Fruit fly (Drosophila melanogaster) whole organism, embryonic: ENCODE data around the gene SCCRO.
A peak's percentile ranks its signal among the peaks of the same experiment; 100 is the strongest.

Source experiments
- Blimp-1 ChIP-seq: fragments of 200-800 bp; sonication (Bioruptor generic); optimal IDR thresholded peaks from 3 replicates; lab custom pipeline; 2018; ENCODE audit warnings: missing biosample characterization, missing genetic modification characterization, mild to moderate bottlenecking, moderate library complexity, missing genetic modification reagents
- Bteb2 ChIP-seq: fragments of 200-800 bp; sonication (Bioruptor generic); optimal IDR thresholded peaks from 2 replicates; lab custom pipeline; 2016; ENCODE audit warnings: missing biosample characterization, missing genetic modification characterization
- CG10147 ChIP-seq: fragments of 200-800 bp; sonication (Bioruptor generic); optimal IDR thresholded peaks from 2 replicates; lab custom pipeline; 2019; ENCODE audit warnings: missing biosample characterization, mild to moderate bottlenecking, missing genetic modification characterization, moderate library complexity
- CG1024 ChIP-seq: fragments of 200-800 bp; sonication (Bioruptor generic); IDR thresholded peaks from 2 replicates; pipeline ENCODE4 v1.3.6; 2022; ENCODE audit warnings: missing biosample characterization, missing genetic modification characterization
- CG10267 ChIP-seq: fragments of 200-800 bp; sonication (Bioruptor generic); optimal IDR thresholded peaks from 2 replicates; lab custom pipeline; 2018; ENCODE audit warnings: missing biosample characterization, mild to moderate bottlenecking, missing genetic modification characterization, moderate library complexity
- CG10462 ChIP-seq: fragments of 200-800 bp; sonication (Bioruptor generic); optimal IDR thresholded peaks from 2 replicates; lab custom pipeline; 2016; ENCODE audit warnings: missing biosample characterization, missing genetic modification characterization
- CG11504 ChIP-seq: fragments of 200-800 bp; sonication (Bioruptor generic); optimal IDR thresholded peaks from 3 replicates; lab custom pipeline; 2019; ENCODE audit warnings: missing biosample characterization, mild to moderate bottlenecking, missing genetic modification characterization, moderate library complexity
- CG12769 ChIP-seq: fragments of 200-800 bp; sonication (Bioruptor generic); optimal IDR thresholded peaks from 2 replicates; lab custom pipeline; 2019; ENCODE audit warnings: missing biosample characterization, mild to moderate bottlenecking, missing genetic modification characterization, moderate library complexity
- CG13624 ChIP-seq: fragments of 200-800 bp; sonication (Bioruptor generic); optimal IDR thresholded peaks from 2 replicates; lab custom pipeline; 2016; ENCODE audit warnings: missing biosample characterization, missing genetic modification characterization
- CG14050 ChIP-seq: fragments of 200-800 bp; sonication (Bioruptor generic); IDR thresholded peaks from 3 replicates; pipeline ENCODE4 v1.3.6; 2022; ENCODE audit warnings: missing biosample characterization, missing genetic modification characterization
- CG17359 ChIP-seq: fragments of 200-800 bp; sonication (Bioruptor generic); optimal IDR thresholded peaks from 3 replicates; lab custom pipeline; 2018; ENCODE audit warnings: missing biosample characterization, mild to moderate bottlenecking, missing genetic modification characterization, moderate library complexity
- CG1792 ChIP-seq: fragments of 200-800 bp; sonication (Bioruptor generic); optimal IDR thresholded peaks from 2 replicates; lab custom pipeline; 2016; ENCODE audit warnings: missing biosample characterization, missing genetic modification characterization
- CG2120 ChIP-seq: fragments of 200-800 bp; sonication (Bioruptor generic); optimal IDR thresholded peaks from 3 replicates; lab custom pipeline; 2016; ENCODE audit warnings: missing biosample characterization, missing genetic modification characterization
- CG2875 ChIP-seq: fragments of 200-800 bp; sonication (Bioruptor generic); optimal IDR thresholded peaks from 2 replicates; lab custom pipeline; 2017; ENCODE audit warnings: missing biosample characterization, mild to moderate bottlenecking, missing genetic modification characterization, missing genetic modification reagents
- CG30431 ChIP-seq: fragments of 200-800 bp; sonication (Bioruptor generic); optimal IDR thresholded peaks from 2 replicates; lab custom pipeline; 2017; ENCODE audit warnings: missing biosample characterization, missing genetic modification characterization
- CG31365 ChIP-seq: fragments of 200-800 bp; sonication (Bioruptor generic); optimal IDR thresholded peaks from 2 replicates; lab custom pipeline; 2018; ENCODE audit warnings: missing biosample characterization, mild to moderate bottlenecking, missing genetic modification characterization
- CG3163 ChIP-seq: fragments of 200-800 bp; sonication (Bioruptor generic); optimal IDR thresholded peaks from 3 replicates; lab custom pipeline; 2016; ENCODE audit warnings: missing biosample characterization, missing genetic modification characterization
- CG34422 ChIP-seq: fragments of 200-800 bp; sonication (Bioruptor generic); IDR thresholded peaks from 3 replicates; pipeline ENCODE4 v1.3.6; 2022; ENCODE audit warnings: missing biosample characterization, missing genetic modification characterization
- CG6654 ChIP-seq: fragments of 200-800 bp; sonication (Bioruptor generic); optimal IDR thresholded peaks from 2 replicates; lab custom pipeline; 2017; ENCODE audit warnings: missing biosample characterization, mild to moderate bottlenecking, missing genetic modification characterization
- CG6813 ChIP-seq: fragments of 200-800 bp; sonication (Bioruptor generic); optimal IDR thresholded peaks from 2 replicates; lab custom pipeline; 2017; ENCODE audit warnings: missing biosample characterization, missing genetic modification characterization, mild to moderate bottlenecking, moderate library complexity, missing genetic modification reagents
- CG8478 ChIP-seq: fragments of >200 bp; optimal IDR thresholded peaks from 2 replicates; lab custom pipeline; 2018
- D19B ChIP-seq: fragments of 200-800 bp; sonication (Bioruptor generic); optimal IDR thresholded peaks from 2 replicates; lab custom pipeline; 2017; ENCODE audit warnings: missing biosample characterization, mild to moderate bottlenecking, missing genetic modification characterization
- Dad ChIP-seq: fragments of 200-800 bp; sonication (Bioruptor generic); optimal IDR thresholded peaks from 3 replicates; lab custom pipeline; 2016; ENCODE audit warnings: missing biosample characterization, missing genetic modification characterization
- Dp ChIP-seq: fragments of 200-800 bp; sonication (Bioruptor generic); optimal IDR thresholded peaks from 2 replicates; lab custom pipeline; 2018; ENCODE audit warnings: missing biosample characterization, mild to moderate bottlenecking, missing genetic modification characterization, moderate library complexity
- E2f1 ChIP-seq: fragments of 200-800 bp; sonication (Bioruptor generic); IDR thresholded peaks from 2 replicates; pipeline ENCODE4 v1.3.6; 2022; ENCODE audit warnings: missing biosample characterization, missing genetic modification characterization
- Ets97D ChIP-seq: fragments of 200-800 bp; sonication (Bioruptor generic); optimal IDR thresholded peaks from 3 replicates; lab custom pipeline; 2016; ENCODE audit warnings: missing biosample characterization, missing genetic modification characterization
- Gsc ChIP-seq: fragments of 200-800 bp; sonication (Bioruptor generic); IDR thresholded peaks from 2 replicates; pipeline ENCODE4 v1.3.6; 2022; ENCODE audit warnings: missing biosample characterization, missing genetic modification characterization
- NK7.1 ChIP-seq: fragments of 200-800 bp; sonication (Bioruptor generic); optimal IDR thresholded peaks from 3 replicates; lab custom pipeline; 2016; ENCODE audit warnings: missing biosample characterization, missing genetic modification characterization
- Nf-YB ChIP-seq: fragments of 200-800 bp; sonication (Bioruptor generic); optimal IDR thresholded peaks from 3 replicates; lab custom pipeline; 2019; ENCODE audit warnings: missing biosample characterization, mild to moderate bottlenecking, missing genetic modification characterization, moderate library complexity
- Opbp ChIP-seq: fragments of 200-800 bp; sonication (Bioruptor generic); IDR thresholded peaks from 3 replicates; pipeline ENCODE4 v1.3.6; 2022; ENCODE audit warnings: missing biosample characterization, missing genetic modification characterization; ENCODE audit not compliant: partially characterized antibody
- Spps ChIP-seq: fragments of 200-800 bp; sonication (Bioruptor generic); optimal IDR thresholded peaks from 2 replicates; lab custom pipeline; 2018; ENCODE audit warnings: missing biosample characterization, mild to moderate bottlenecking, missing genetic modification characterization
- Sry-β ChIP-seq: fragments of 200-800 bp; sonication (Bioruptor generic); optimal IDR thresholded peaks from 2 replicates; lab custom pipeline; 2018; ENCODE audit warnings: missing biosample characterization, mild to moderate bottlenecking, missing genetic modification characterization, moderate library complexity
- ac ChIP-seq: fragments of 200-800 bp; sonication (Bioruptor generic); optimal IDR thresholded peaks from 3 replicates; lab custom pipeline; 2017; ENCODE audit warnings: missing biosample characterization, mild to moderate bottlenecking, missing genetic modification characterization
- bbx ChIP-seq: fragments of 200-800 bp; sonication (Bioruptor generic); IDR thresholded peaks from 2 replicates; pipeline ENCODE4 v1.3.6; 2022; ENCODE audit warnings: missing biosample characterization, missing genetic modification characterization; ENCODE audit not compliant: partially characterized antibody
- bigmax ChIP-seq: fragments of 200-800 bp; sonication (Bioruptor generic); optimal IDR thresholded peaks from 2 replicates; lab custom pipeline; 2018; ENCODE audit warnings: missing biosample characterization, mild to moderate bottlenecking, missing genetic modification characterization
- cas ChIP-seq: fragments of 200-800 bp; sonication (Bioruptor generic); IDR thresholded peaks from 2 replicates; pipeline ENCODE4 v1.3.6; 2022; ENCODE audit warnings: missing biosample characterization, missing genetic modification characterization
- chif ChIP-seq, 2 experiments: fragments of 200-800 bp; sonication (Bioruptor generic); optimal IDR thresholded peaks; 3 replicates each; lab custom pipeline; 2016; ENCODE audit warnings: missing biosample characterization in 2 of 2, missing genetic modification characterization in 2 of 2
- ci ChIP-seq: fragments of 200-800 bp; sonication (Bioruptor generic); IDR thresholded peaks from 3 replicates; pipeline ENCODE4 v1.3.6; 2022; ENCODE audit warnings: missing biosample characterization, missing genetic modification characterization
- crc ChIP-seq: fragments of 200-800 bp; sonication (Bioruptor generic); optimal IDR thresholded peaks from 2 replicates; lab custom pipeline; 2016; ENCODE audit warnings: missing biosample characterization, missing genetic modification characterization
- da ChIP-seq: fragments of 200-800 bp; sonication (Bioruptor generic); optimal IDR thresholded peaks from 2 replicates; lab custom pipeline; 2016; ENCODE audit warnings: missing biosample characterization, missing genetic modification characterization
- dm ChIP-seq: fragments of 200-800 bp; sonication (Bioruptor generic); optimal IDR thresholded peaks from 3 replicates; lab custom pipeline; 2016; ENCODE audit warnings: missing biosample characterization, missing genetic modification characterization
- fd96Cb ChIP-seq: fragments of 200-800 bp; sonication (Bioruptor generic); optimal IDR thresholded peaks from 2 replicates; lab custom pipeline; 2018; ENCODE audit warnings: missing biosample characterization, mild to moderate bottlenecking, missing genetic modification characterization, moderate library complexity
- fu2 ChIP-seq: fragments of 200-800 bp; sonication (Bioruptor generic); optimal IDR thresholded peaks from 2 replicates; lab custom pipeline; 2016; ENCODE audit warnings: missing biosample characterization, missing genetic modification characterization
- gfzf ChIP-seq: fragments of 200-800 bp; sonication (Bioruptor generic); optimal IDR thresholded peaks from 2 replicates; lab custom pipeline; 2016; ENCODE audit warnings: missing biosample characterization, mild to moderate bottlenecking, missing genetic modification characterization, moderate library complexity
- gsb ChIP-seq: fragments of 200-800 bp; sonication (Bioruptor generic); IDR thresholded peaks from 2 replicates; pipeline ENCODE4 v1.3.6; 2022; ENCODE audit warnings: missing biosample characterization, missing genetic modification characterization
- gt ChIP-seq: fragments of 200-800 bp; sonication (Bioruptor generic); IDR thresholded peaks from 2 replicates; pipeline ENCODE4 v1.3.6; 2022; ENCODE audit warnings: missing biosample characterization, missing genetic modification characterization
- hth ChIP-seq: fragments of >200 bp; optimal IDR thresholded peaks from 2 replicates; lab custom pipeline; 2017; ENCODE audit warnings: inconsistent platforms
- ken ChIP-seq: fragments of 200-800 bp; sonication (Bioruptor generic); IDR thresholded peaks from 3 replicates; pipeline ENCODE4 v1.3.6; 2022; ENCODE audit warnings: missing biosample characterization, missing genetic modification characterization
- pita ChIP-seq: fragments of 200-800 bp; sonication (Bioruptor generic); optimal IDR thresholded peaks from 2 replicates; lab custom pipeline; 2017; ENCODE audit warnings: missing biosample characterization, mild to moderate bottlenecking, missing genetic modification characterization
- stc ChIP-seq: fragments of 200-800 bp; sonication (Bioruptor generic); IDR thresholded peaks from 2 replicates; pipeline ENCODE4 v1.3.6; 2022; ENCODE audit warnings: missing biosample characterization, missing genetic modification characterization
- zen ChIP-seq: fragments of 200-800 bp; sonication (Bioruptor generic); optimal IDR thresholded peaks from 3 replicates; lab custom pipeline; 2018; ENCODE audit warnings: missing biosample characterization, mild to moderate bottlenecking, missing genetic modification characterization, moderate library complexity

Gene SCCRO

DNA sequence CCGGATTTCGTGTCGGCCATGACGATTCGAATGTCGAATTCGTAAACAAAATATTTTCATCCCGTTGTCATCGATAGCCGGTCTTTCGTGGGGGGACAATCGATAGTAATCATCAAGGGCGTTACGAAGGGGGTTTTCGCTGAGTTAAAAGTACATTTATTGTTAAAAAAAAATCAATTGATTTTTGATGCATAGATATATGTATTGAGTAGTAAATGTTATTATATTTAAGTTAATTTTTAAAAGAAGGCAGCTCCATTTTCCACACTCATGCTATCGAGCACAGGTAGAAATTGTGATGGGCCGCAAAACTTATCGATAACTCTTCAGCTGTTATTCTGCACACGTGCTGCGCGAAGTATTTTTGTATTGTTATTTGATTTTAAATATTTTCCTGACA is 17.3 kb downstream of the SCCRO start, which contains the start of the genes mrn and CG12301 (continued):
- TF ChIP-seq CG1024 (peak; percentile 34; the same call in 1 of the 2 replicates), fd96Cb (tag; lab: Kevin White, UChicago) (peak; percentile 52), Sry-β (GFP tag; lab: Kevin White, UChicago) (no peak), ci (peak; percentile 49; the same call in 1 of the 3 replicates), Bteb2 (GFP tag; lab: Kevin White, UChicago) (peak; percentile 55), CG14050 (GFP tag; lab: Robert Waterston, UW) (peak; percentile 56; the same call in 2 of the 3 replicates), dm (GFP tag; lab: Kevin White, UChicago) (peak; percentile 88), crc (GFP tag; lab: Kevin White, UChicago) (no peak), pita (no peak), NK7.1 (GFP tag; lab: Kevin White, UChicago) (peak; percentile 55), Gsc (GFP tag; lab: Robert Waterston, UW) (peak; percentile 60; the same call in 1 of the 2 replicates), zen (peak; percentile 43), D19B (GFP tag; lab: Kevin White, UChicago) (no peak), stc (peak; percentile 90), Dp (GFP tag; lab: Kevin White, UChicago) (peak; percentile 58), gt (GFP tag; lab: Robert Waterston, UW) (peak; percentile 38; the same call in 1 of the 2 replicates), Opbp (GFP tag; lab: Robert Waterston, UW) (peak; percentile 81), ken (GFP tag; lab: Robert Waterston, UW) (peak; percentile 77; the same call in 2 of the 3 replicates), Blimp-1 (GFP tag; lab: Kevin White, UChicago) (no peak), CG30431 (GFP tag; lab: Kevin White, UChicago) (peak; percentile 9), CG13624 (GFP tag; lab: Kevin White, UChicago) (peak; percentile 26), CG3163 (no peak), ac (GFP tag; lab: Kevin White, UChicago) (no peak), CG10267 (tag; lab: Kevin White, UChicago) (peak; percentile 73), Spps (tag; lab: Kevin White, UChicago) (peak; percentile 41), CG1792 (GFP tag; lab: Kevin White, UChicago) (peak; percentile 3), chif (GFP tag; optimal IDR thresholded peaks at IDR 0.05; lab: Kevin White, UChicago) (peak; percentile 49 to 55), E2f1 (peak; percentile 91), bbx (GFP tag; lab: Robert Waterston, UW) (peak; percentile 79), CG10462 (GFP tag; lab: Kevin White, UChicago) (peak; percentile 34), CG17359 (tag; lab: Kevin White, UChicago) (no peak), Dad (GFP tag; lab: Kevin White, UChicago) (peak; percentile 61), cas (peak; percentile 92), bigmax (GFP tag; lab: Kevin White, UChicago) (no peak), CG2875 (GFP tag; lab: Kevin White, UChicago) (no peak), CG31365 (no peak), hth (lab: Kevin White, UChicago) (no peak), gfzf (GFP tag; lab: Kevin White, UChicago) (peak; percentile 22), CG12769 (tag; lab: Kevin White, UChicago) (no peak), Ets97D (GFP tag; lab: Kevin White, UChicago) (peak; percentile 64), CG10147 (no peak), da (GFP tag; lab: Kevin White, UChicago) (no peak), gsb (GFP tag; lab: Robert Waterston, UW) (peak; percentile 52; the same call in 1 of the 2 replicates), CG6813 (GFP tag; lab: Kevin White, UChicago) (no peak), CG34422 (GFP tag; lab: Robert Waterston, UW) (peak; percentile 98), CG2120 (GFP tag; lab: Kevin White, UChicago) (peak; percentile 91), fu2 (GFP tag; lab: Kevin White, UChicago) (peak; percentile 52), CG11504 (tag; lab: Kevin White, UChicago) (no peak), CG8478 (lab: Kevin White, UChicago) (no peak), Nf-YB (GFP tag; lab: Kevin White, UChicago) (no peak), CG6654 (peak; percentile 14)
